Fruit fly (Drosophila melanogaster): ENCODE results near the gene mtgo.
A peak's percentile ranks its signal among the peaks of the same experiment; 100 is the strongest.

mtgo gene

dm6 chr2L:16542997-16543593 lies 1.7 kb upstream of the mtgo start (continued):
- TF ChIP-seq CG10147 (GFP tag; optimal IDR thresholded peaks at IDR 0.05) = no peak
- TF ChIP-seq gt (GFP tag; IDR thresholded peaks at IDR 0.05) = no peak
- TF ChIP-seq CG3847 (GFP tag; IDR thresholded peaks at IDR 0.05) = peak; percentile 62
- no peak for TF ChIP-seq Opbp (GFP tag; IDR thresholded peaks at IDR 0.05; ENCODE audit: partially characterized antibody)
- TF ChIP-seq shn (GFP tag; optimal IDR thresholded peaks at IDR 0.05) = peak; percentile 79
- peak; percentile 29 for TF ChIP-seq da (GFP tag; optimal IDR thresholded peaks at IDR 0.05)
- peak; percentile 94 for TF ChIP-seq Fer1 (GFP tag; optimal IDR thresholded peaks at IDR 0.05)
- TF ChIP-seq dpn (GFP tag; optimal IDR thresholded peaks at IDR 0.05) = peak; percentile 53 to 56
- no peak for TF ChIP-seq CG10959 (GFP tag; IDR thresholded peaks at IDR 0.05)
- peak; percentile 63; the same call in 2 of the 3 replicates for TF ChIP-seq CG11695 (GFP tag; IDR thresholded peaks at IDR 0.05)
- no peak for TF ChIP-seq CG1792 (GFP tag; optimal IDR thresholded peaks at IDR 0.05)
- TF ChIP-seq CG9876 (GFP tag; optimal IDR thresholded peaks at IDR 0.05) = peak; percentile 70
- no peak for TF ChIP-seq sna (GFP tag; IDR thresholded peaks at IDR 0.05; ENCODE audit: partially characterized antibody)
- no peak for TF ChIP-seq Dfd (GFP tag; optimal IDR thresholded peaks at IDR 0.05)
- no peak for TF ChIP-seq CG11247 (GFP tag; IDR thresholded peaks at IDR 0.05)
- TF ChIP-seq CG12659 (GFP tag; optimal IDR thresholded peaks at IDR 0.05) = peak; percentile 83
- TF ChIP-seq CG9797 (GFP tag; optimal IDR thresholded peaks at IDR 0.05) = no peak
- peak; percentile 64 for TF ChIP-seq Nf-YB (GFP tag; optimal IDR thresholded peaks at IDR 0.05)
- no peak for TF ChIP-seq Neu2 (GFP tag; optimal IDR thresholded peaks at IDR 0.05; ENCODE audit: borderline replicate concordance)
- TF ChIP-seq CG8388 (GFP tag; optimal IDR thresholded peaks at IDR 0.05) = peak; percentile 80
- peak; percentile 69 for TF ChIP-seq D19B (GFP tag; optimal IDR thresholded peaks at IDR 0.05)
- TF ChIP-seq CG13775 (GFP tag; optimal IDR thresholded peaks at IDR 0.05) = peak; percentile 80
- TF ChIP-seq B-H1 (GFP tag; IDR thresholded peaks at IDR 0.05) = peak; percentile 23; the same call in 1 of the 3 replicates
- TF ChIP-seq CG6791 (GFP tag; IDR thresholded peaks at IDR 0.05; ENCODE audit: partially characterized antibody) = no peak
- TF ChIP-seq HHEX (GFP tag; optimal IDR thresholded peaks at IDR 0.05) = peak; percentile 91
- peak; percentile 96 for TF ChIP-seq NfI (GFP tag; optimal IDR thresholded peaks at IDR 0.05)
- peak; percentile 91 for TF ChIP-seq ATbp (GFP tag; optimal IDR thresholded peaks at IDR 0.05)
- TF ChIP-seq hkb (optimal IDR thresholded peaks at IDR 0.05) = no peak
- TF ChIP-seq hkb (GFP tag; IDR thresholded peaks at IDR 0.05) = peak; percentile 77
- no peak for TF ChIP-seq tup (GFP tag; optimal IDR thresholded peaks at IDR 0.05)
- peak; percentile 39; the same call in 2 of the 3 replicates for TF ChIP-seq ase (GFP tag; IDR thresholded peaks at IDR 0.05)
- TF ChIP-seq otp (GFP tag; IDR thresholded peaks at IDR 0.05) = peak; percentile 71; the same call in 2 of the 3 replicates
- TF ChIP-seq sens (GFP tag) = peak; percentile 52
- no peak for TF ChIP-seq ERR (GFP tag; optimal IDR thresholded peaks at IDR 0.05)
- no peak for TF ChIP-seq knrl (GFP tag; IDR thresholded peaks at IDR 0.05; ENCODE audit: partially characterized antibody)
- TF ChIP-seq CG6689 (GFP tag; IDR thresholded peaks at IDR 0.05) = no peak
- TF ChIP-seq unpg (GFP tag; optimal IDR thresholded peaks at IDR 0.05) = peak; percentile 87
- TF ChIP-seq sr (GFP tag; IDR thresholded peaks at IDR 0.05) = peak; percentile 68; the same call in 2 of the 3 replicates
- TF ChIP-seq disco-r (GFP tag; optimal IDR thresholded peaks at IDR 0.05) = peak; percentile 79
- no peak for TF ChIP-seq cg (GFP tag; optimal IDR thresholded peaks at IDR 0.05)
- TF ChIP-seq sd (tag; optimal IDR thresholded peaks at IDR 0.05) = peak; percentile 36
- TF ChIP-seq CG14965 (GFP tag; optimal IDR thresholded peaks at IDR 0.05; ENCODE audit: borderline replicate concordance) = no peak
- TF ChIP-seq ems (GFP tag; optimal IDR thresholded peaks at IDR 0.05) = peak; percentile 31
- TF ChIP-seq Sry-β (GFP tag; optimal IDR thresholded peaks at IDR 0.05) = peak; percentile 49
- no peak for TF ChIP-seq pros (GFP tag; optimal IDR thresholded peaks at IDR 0.05)
- TF ChIP-seq Lpt (GFP tag; optimal IDR thresholded peaks at IDR 0.05) = no peak
- peak; percentile 59 for TF ChIP-seq CG8290 (GFP tag; optimal IDR thresholded peaks at IDR 0.05)
- peak; percentile 32 to 92 for TF ChIP-seq CG8290 (tag; optimal IDR thresholded peaks at IDR 0.05)
- TF ChIP-seq CG15479 (GFP tag; optimal IDR thresholded peaks at IDR 0.05) = no peak
- no peak for TF ChIP-seq Stat92E (GFP tag; optimal IDR thresholded peaks at IDR 0.05)

Data from whole organism, embryonic.